Fruit fly (Drosophila melanogaster) whole organism, embryonic: ENCODE results near the gene RpS17.

Experiments
- Asciz ChIP-seq: fragments of 200-800 bp; sonication (Bioruptor generic); optimal IDR thresholded peaks from 2 replicates; lab custom pipeline; 2017; ENCODE audit warnings: missing biosample characterization, mild to moderate bottlenecking, missing genetic modification characterization, missing genetic modification reagents
- Blimp-1 ChIP-seq: fragments of 200-800 bp; sonication (Bioruptor generic); optimal IDR thresholded peaks from 3 replicates; lab custom pipeline; 2018; ENCODE audit warnings: missing biosample characterization, missing genetic modification characterization, mild to moderate bottlenecking, moderate library complexity, missing genetic modification reagents
- CG10321 ChIP-seq: fragments of 200-800 bp; sonication (Bioruptor generic); IDR thresholded peaks from 2 replicates; pipeline ENCODE4 v1.3.6; 2022; ENCODE audit warnings: missing biosample characterization, missing genetic modification characterization
- CG10462 ChIP-seq: fragments of 200-800 bp; sonication (Bioruptor generic); optimal IDR thresholded peaks from 2 replicates; lab custom pipeline; 2016; ENCODE audit warnings: missing biosample characterization, missing genetic modification characterization
- CG10543 ChIP-seq: fragments of 200-800 bp; sonication (Bioruptor generic); optimal IDR thresholded peaks from 3 replicates; lab custom pipeline; 2017; ENCODE audit warnings: missing biosample characterization, mild to moderate bottlenecking, missing genetic modification characterization, moderate library complexity
- CG12659 ChIP-seq: fragments of 200-800 bp; sonication (Bioruptor generic); optimal IDR thresholded peaks from 3 replicates; lab custom pipeline; 2017; ENCODE audit warnings: mild to moderate bottlenecking, missing biosample characterization, missing genetic modification reagents, missing genetic modification characterization
- CG13424 ChIP-seq: fragments of 200-800 bp; sonication (Bioruptor generic); optimal IDR thresholded peaks from 2 replicates; lab custom pipeline; 2019; ENCODE audit warnings: missing biosample characterization, mild to moderate bottlenecking, missing genetic modification characterization, moderate library complexity
- CG13775 ChIP-seq: fragments of 200-800 bp; sonication (Bioruptor generic); optimal IDR thresholded peaks from 3 replicates; lab custom pipeline; 2017; ENCODE audit warnings: missing biosample characterization, mild to moderate bottlenecking, missing genetic modification characterization
- CG15601 ChIP-seq: fragments of 200-800 bp; sonication (Bioruptor generic); optimal IDR thresholded peaks from 3 replicates; lab custom pipeline; 2019; ENCODE audit warnings: missing biosample characterization, mild to moderate bottlenecking, missing genetic modification characterization, moderate library complexity
- CG1602 ChIP-seq: fragments of 200-800 bp; sonication (Bioruptor generic); optimal IDR thresholded peaks from 3 replicates; lab custom pipeline; 2016; ENCODE audit warnings: missing biosample characterization, missing genetic modification characterization
- CG17361 ChIP-seq: fragments of 200-800 bp; sonication (Bioruptor generic); IDR thresholded peaks from 3 replicates; pipeline ENCODE4 v1.3.6; 2022; ENCODE audit warnings: missing biosample characterization, missing genetic modification characterization
- CG17802 ChIP-seq: fragments of 200-800 bp; sonication (Bioruptor generic); optimal IDR thresholded peaks from 2 replicates; lab custom pipeline; 2018; ENCODE audit warnings: missing biosample characterization, mild to moderate bottlenecking, missing genetic modification characterization, moderate library complexity
- CG18262 ChIP-seq: fragments of 200-800 bp; optimal IDR thresholded peaks from 3 replicates; lab custom pipeline; 2019; ENCODE audit warnings: missing biosample characterization, mild to moderate bottlenecking, missing genetic modification characterization, moderate library complexity
- CG18599 ChIP-seq: fragments of 200-800 bp; sonication (Bioruptor generic); optimal IDR thresholded peaks from 3 replicates; lab custom pipeline; 2017; ENCODE audit warnings: missing biosample characterization, missing genetic modification characterization, mild to moderate bottlenecking, moderate library complexity, missing genetic modification reagents
- CG2712 ChIP-seq: fragments of 200-800 bp; optimal IDR thresholded peaks from 3 replicates; lab custom pipeline; 2019; ENCODE audit warnings: missing biosample characterization, mild to moderate bottlenecking, missing genetic modification characterization, moderate library complexity
- CG43689 ChIP-seq: fragments of 200-800 bp; sonication (Bioruptor generic); IDR thresholded peaks from 2 replicates; pipeline ENCODE4 v1.3.6; 2022; ENCODE audit warnings: missing biosample characterization, missing genetic modification characterization
- CG5180 ChIP-seq: fragments of 200-800 bp; sonication (Bioruptor generic); optimal IDR thresholded peaks from 3 replicates; lab custom pipeline; 2017; ENCODE audit warnings: missing biosample characterization, missing genetic modification characterization, mild to moderate bottlenecking, moderate library complexity, missing genetic modification reagents
- CG6689 ChIP-seq: fragments of 200-800 bp; sonication (Bioruptor generic); IDR thresholded peaks from 2 replicates; pipeline ENCODE4 v1.3.6; 2022; ENCODE audit warnings: missing biosample characterization, missing genetic modification characterization
- CG7556 ChIP-seq: fragments of 200-800 bp; sonication (Bioruptor generic); optimal IDR thresholded peaks from 2 replicates; lab custom pipeline; 2017; ENCODE audit warnings: missing biosample characterization, mild to moderate bottlenecking, missing genetic modification characterization
- CG8924 ChIP-seq: fragments of 200-800 bp; optimal IDR thresholded peaks from 3 replicates; lab custom pipeline; 2019; ENCODE audit warnings: missing biosample characterization, mild to moderate bottlenecking, missing genetic modification characterization, moderate library complexity
- CG9215 ChIP-seq: fragments of 200-800 bp; sonication (Bioruptor generic); IDR thresholded peaks from 2 replicates; pipeline ENCODE4 v1.3.6; 2022; ENCODE audit warnings: missing biosample characterization, missing genetic modification characterization
- CG9727 ChIP-seq: fragments of 200-800 bp; sonication (Bioruptor generic); optimal IDR thresholded peaks from 3 replicates; lab custom pipeline; 2017; ENCODE audit warnings: missing biosample characterization, mild to moderate bottlenecking, missing genetic modification characterization
- D19A ChIP-seq: fragments of 200-800 bp; optimal IDR thresholded peaks from 3 replicates; lab custom pipeline; 2019; ENCODE audit warnings: missing biosample characterization, mild to moderate bottlenecking, missing genetic modification characterization, moderate library complexity
- Eip74EF ChIP-seq, 2 experiments: fragments of 200-800 bp in 1 of 2; fragments of >200 bp in 1 of 2; sonication (Bioruptor generic) in 1 of 2; optimal IDR thresholded peaks; 2 replicates each; lab custom pipeline; 2017 to 2019; ENCODE audit warnings: missing biosample characterization in 2 of 2, missing genetic modification characterization in 2 of 2, mild to moderate bottlenecking in 1 of 2, moderate library complexity in 1 of 2
- Fer1 ChIP-seq: fragments of 200-800 bp; sonication (Bioruptor generic); optimal IDR thresholded peaks from 2 replicates; lab custom pipeline; 2017; ENCODE audit warnings: missing biosample characterization, mild to moderate bottlenecking, missing genetic modification characterization
- Hsf ChIP-seq: fragments of 200-800 bp; sonication (Bioruptor generic); optimal IDR thresholded peaks from 3 replicates; lab custom pipeline; 2016; ENCODE audit warnings: missing biosample characterization, missing genetic modification characterization
- Meics ChIP-seq: fragments of 200-800 bp; sonication (Bioruptor generic); optimal IDR thresholded peaks from 2 replicates; lab custom pipeline; 2017; ENCODE audit warnings: missing biosample characterization, mild to moderate bottlenecking, missing genetic modification characterization
- PHDP ChIP-seq: fragments of 200-800 bp; sonication (Bioruptor generic); optimal IDR thresholded peaks from 3 replicates; lab custom pipeline; 2018; ENCODE audit warnings: missing biosample characterization, mild to moderate bottlenecking, missing genetic modification characterization, moderate library complexity
- Ptx1 ChIP-seq: fragments of 200-800 bp; sonication (Bioruptor generic); IDR thresholded peaks from 2 replicates; pipeline ENCODE4 v1.3.6; 2022; ENCODE audit warnings: missing biosample characterization, missing genetic modification characterization
- Sox102F ChIP-seq: fragments of 200-800 bp; sonication (Bioruptor generic); optimal IDR thresholded peaks from 2 replicates; lab custom pipeline; 2018; ENCODE audit warnings: missing biosample characterization, mild to moderate bottlenecking, missing genetic modification characterization, moderate library complexity
- Xbp1 ChIP-seq: fragments of 200-800 bp; sonication (Bioruptor generic); optimal IDR thresholded peaks from 3 replicates; lab custom pipeline; 2016; ENCODE audit warnings: missing biosample characterization, mild to moderate bottlenecking, missing genetic modification characterization
- ase ChIP-seq: fragments of 200-800 bp; sonication (Bioruptor generic); IDR thresholded peaks from 3 replicates; pipeline ENCODE4 v1.3.6; 2022; ENCODE audit warnings: missing biosample characterization, missing genetic modification characterization
- az2 ChIP-seq: fragments of 200-800 bp; sonication (Bioruptor generic); optimal IDR thresholded peaks from 3 replicates; lab custom pipeline; 2016; ENCODE audit warnings: missing biosample characterization, missing genetic modification characterization
- br ChIP-seq: fragments of >200 bp; optimal IDR thresholded peaks from 2 replicates; lab custom pipeline; 2017
- bsh ChIP-seq, 2 experiments: fragments of 200-800 bp; sonication (Bioruptor generic); optimal IDR thresholded peaks; 2 replicates each; lab custom pipeline; 2017 to 2018; ENCODE audit warnings: mild to moderate bottlenecking in 2 of 2, missing biosample characterization in 2 of 2, missing genetic modification characterization in 2 of 2, moderate library complexity in 1 of 2
- dmrt11E ChIP-seq: fragments of 200-800 bp; sonication (Bioruptor generic); optimal IDR thresholded peaks from 3 replicates; lab custom pipeline; 2018; ENCODE audit warnings: missing biosample characterization, mild to moderate bottlenecking, missing genetic modification characterization, moderate library complexity
- dmrt99B ChIP-seq: fragments of 200-800 bp; sonication (Bioruptor generic); optimal IDR thresholded peaks from 2 replicates; lab custom pipeline; 2018; ENCODE audit warnings: missing biosample characterization, mild to moderate bottlenecking, missing genetic modification characterization, moderate library complexity
- esg ChIP-seq: fragments of 200-800 bp; sonication (Bioruptor generic); conservative IDR thresholded peaks from 2 replicates; pipeline ENCODE4 v1.3.6; 2022; ENCODE audit warnings: missing biosample characterization, missing genetic modification characterization
- eyg ChIP-seq: fragments of 200-800 bp; sonication (Bioruptor generic); optimal IDR thresholded peaks from 3 replicates; lab custom pipeline; 2016; ENCODE audit warnings: missing biosample characterization, missing genetic modification characterization
- grau ChIP-seq: fragments of 200-800 bp; optimal IDR thresholded peaks from 3 replicates; lab custom pipeline; 2019; ENCODE audit warnings: missing biosample characterization, mild to moderate bottlenecking, missing genetic modification characterization, moderate library complexity
- lab ChIP-seq: fragments of 200-800 bp; sonication (Bioruptor generic); optimal IDR thresholded peaks from 3 replicates; lab custom pipeline; 2017; ENCODE audit warnings: missing biosample characterization, missing genetic modification characterization, mild to moderate bottlenecking, moderate library complexity, missing genetic modification reagents
- lola ChIP-seq, 3 experiments: fragments of >200 bp in 2 of 3; fragments of 200-800 bp in 1 of 3; sonication (Bioruptor generic) in 1 of 3; optimal IDR thresholded peaks; 2 replicates each; lab custom pipeline; 2017 to 2019; ENCODE audit warnings: missing biosample characterization in 3 of 3, missing genetic modification characterization in 3 of 3, mild to moderate bottlenecking in 1 of 3, moderate library complexity in 1 of 3
- nerfin-1 ChIP-seq: fragments of 200-800 bp; sonication (Bioruptor generic); optimal IDR thresholded peaks from 3 replicates; lab custom pipeline; 2019; ENCODE audit warnings: missing biosample characterization, mild to moderate bottlenecking, missing genetic modification characterization, moderate library complexity
- nmo ChIP-seq: fragments of 200-800 bp; sonication (Bioruptor generic); optimal IDR thresholded peaks from 2 replicates; lab custom pipeline; 2018; ENCODE audit warnings: missing biosample characterization, mild to moderate bottlenecking, missing genetic modification characterization, moderate library complexity
- pho ChIP-seq: fragments of 200-800 bp; sonication (Bioruptor generic); optimal IDR thresholded peaks from 2 replicates; lab custom pipeline; 2016; ENCODE audit warnings: missing biosample characterization, missing genetic modification characterization
- prd ChIP-seq, 3 experiments: fragments of >200 bp in 2 of 3; fragments of 200-800 bp in 1 of 3; sonication (Bioruptor generic) in 1 of 3; optimal IDR thresholded peaks in 2 of 3; IDR thresholded peaks in 1 of 3; 2 replicates in 2 of 3; 3 replicates in 1 of 3; pipeline versions ENCODE4 v1.3.6 to Lab custom; 2017 to 2022; ENCODE audit warnings: missing biosample characterization in 1 of 3, missing genetic modification characterization in 1 of 3
- sens ChIP-seq: fragments of 200-800 bp; sonication (Bioruptor generic); peaks from one replicate; lab custom pipeline; 2016; ENCODE audit warnings: missing biosample characterization, missing genetic modification characterization
- slp2 ChIP-seq: fragments of 200-800 bp; sonication (Bioruptor generic); optimal IDR thresholded peaks from 2 replicates; lab custom pipeline; 2016; ENCODE audit warnings: missing biosample characterization, missing genetic modification characterization

Gene RpS17

DNA sequence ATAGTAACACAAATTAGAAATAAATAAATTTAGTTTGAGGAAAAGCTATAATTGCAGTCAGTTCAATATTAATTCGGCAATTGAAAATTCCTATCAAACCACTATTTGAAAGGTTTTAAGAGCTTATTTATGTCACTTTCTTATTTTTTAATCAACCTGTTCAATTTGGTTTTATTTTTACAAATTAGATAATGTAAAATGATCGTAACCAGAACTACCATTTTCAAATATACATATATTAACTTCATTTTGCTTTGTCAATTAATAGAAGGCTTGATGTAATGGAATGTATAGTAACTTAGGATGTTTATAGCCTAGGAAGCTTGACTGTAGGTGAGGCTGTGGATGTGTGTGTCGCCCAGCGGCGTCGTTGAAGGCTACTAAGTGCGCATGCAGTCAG is 37.0 kb upstream of the RpS17 start (continued):
- TF ChIP-seq CG15601 (tag; lab: Kevin White, UChicago), result peak; percentile 10
- peak; percentile 42; the same call in 1 of the 3 replicates for TF ChIP-seq CG17361
- TF ChIP-seq prd (optimal IDR thresholded peaks at IDR 0.05; lab: Kevin White, UChicago), result no peak
- TF ChIP-seq prd (GFP tag; IDR thresholded peaks at IDR 0.05; lab: Robert Waterston, UW), result 0 out of 3 replicates have a peak, but pooled peaks have one; percentile 10
- TF ChIP-seq CG12659 (GFP tag; lab: Kevin White, UChicago), result peak; percentile 41
- TF ChIP-seq Blimp-1 (GFP tag; lab: Kevin White, UChicago), result peak; percentile 13
- TF ChIP-seq dmrt99B, result peak; percentile 60
- peak; percentile 41 for TF ChIP-seq CG8924 (tag; lab: Kevin White, UChicago)
- peak; percentile 41 for TF ChIP-seq Meics (GFP tag; lab: Kevin White, UChicago)
- TF ChIP-seq br (lab: Kevin White, UChicago), result no peak
- peak; percentile 25 for TF ChIP-seq pho
- TF ChIP-seq CG43689, result no peak
- TF ChIP-seq Eip74EF (GFP tag; optimal IDR thresholded peaks at IDR 0.05; lab: Kevin White, UChicago), result peak in 1 of 2 experiments; percentile 14
- peak; percentile 28; the same call in 1 of the 2 replicates for TF ChIP-seq CG6689 (GFP tag; lab: Robert Waterston, UW)
- TF ChIP-seq CG1602, result peak; percentile 4
- TF ChIP-seq Sox102F (GFP tag; lab: Kevin White, UChicago), result peak; percentile 38
- TF ChIP-seq lola (GFP tag; optimal IDR thresholded peaks at IDR 0.05; lab: Kevin White, UChicago), result peak in 1 of 3 experiments; percentile 2
- TF ChIP-seq D19A (tag; lab: Kevin White, UChicago), result peak; percentile 0
- peak; percentile 28 for TF ChIP-seq CG18262 (tag; lab: Kevin White, UChicago)
- TF ChIP-seq CG13424 (tag; lab: Kevin White, UChicago), result peak; percentile 59
- peak; percentile 17 for TF ChIP-seq PHDP (tag; lab: Kevin White, UChicago)
- TF ChIP-seq CG18599 (GFP tag; lab: Kevin White, UChicago), result peak; percentile 58
- no peak for TF ChIP-seq CG10462 (GFP tag; lab: Kevin White, UChicago)
- peak; percentile 11 for TF ChIP-seq Xbp1 (GFP tag; lab: Kevin White, UChicago)
- peak; percentile 74 for TF ChIP-seq CG7556
- TF ChIP-seq dmrt11E (tag; lab: Kevin White, UChicago), result no peak
- peak; percentile 35 for TF ChIP-seq nmo (GFP tag; lab: Kevin White, UChicago)
- TF ChIP-seq CG10321, result no peak
- TF ChIP-seq Asciz (GFP tag; lab: Kevin White, UChicago), result peak; percentile 7
- peak; percentile 8 for TF ChIP-seq Hsf (GFP tag; lab: Kevin White, UChicago)
- TF ChIP-seq CG13775 (GFP tag; lab: Kevin White, UChicago), result peak; percentile 15
- peak; percentile 73 for TF ChIP-seq sens (GFP tag; lab: Kevin White, UChicago)
- TF ChIP-seq CG9215 (GFP tag; lab: Robert Waterston, UW), result peak; percentile 31; the same call in 1 of the 2 replicates
- peak; percentile 42 for TF ChIP-seq Fer1 (GFP tag; lab: Kevin White, UChicago)
- peak; percentile 52 for TF ChIP-seq lab (GFP tag; lab: Kevin White, UChicago)
- no peak for TF ChIP-seq slp2
- peak; percentile 88 for TF ChIP-seq grau (tag; lab: Kevin White, UChicago)
- no peak for TF ChIP-seq eyg (GFP tag; lab: Kevin White, UChicago)
- TF ChIP-seq CG2712 (tag; lab: Kevin White, UChicago), result peak; percentile 37
- no peak for TF ChIP-seq esg (GFP tag; lab: Robert Waterston, UW)
- TF ChIP-seq Ptx1 (GFP tag; lab: Robert Waterston, UW), result 0 out of 2 replicates have a peak, but pooled peaks have one; percentile 23
- peak; percentile 40 for TF ChIP-seq CG10543 (GFP tag; lab: Kevin White, UChicago)
- TF ChIP-seq nerfin-1 (tag; lab: Kevin White, UChicago), result peak; percentile 34
- TF ChIP-seq az2 (GFP tag; lab: Kevin White, UChicago), result peak; percentile 15
- no peak for TF ChIP-seq ase (GFP tag; lab: Robert Waterston, UW)
- TF ChIP-seq CG9727 (GFP tag; lab: Kevin White, UChicago), result peak; percentile 40
- TF ChIP-seq bsh (GFP tag; optimal IDR thresholded peaks at IDR 0.05; lab: Kevin White, UChicago), result peak in 1 of 2 experiments; percentile 29
- no peak for TF ChIP-seq CG17802 (tag; lab: Kevin White, UChicago)
- peak; percentile 12 for TF ChIP-seq CG5180 (GFP tag; lab: Kevin White, UChicago)
